Worm (Caenorhabditis elegans) whole organism, L3 larva: Measurements from ENCODE around the gene srh-300.

Experiments
- ama-1 ChIP-seq: fragments of 150-350 bp; optimal IDR thresholded peaks from 2 replicates; lab custom pipeline; 2018
- fkh-10 ChIP-seq: sonication (generic microtip); optimal IDR thresholded peaks from 2 replicates; lab custom pipeline; 2017; ENCODE audit warnings: missing biosample characterization, missing genetic modification reagents, missing genetic modification characterization
- fos-1 ChIP-seq: fragments of 150-350 bp; optimal IDR thresholded peaks from 2 replicates; lab custom pipeline; 2014; ENCODE audit warnings: missing biosample characterization, missing genetic modification characterization
- nfya-1 ChIP-seq: sonication (generic microtip); optimal IDR thresholded peaks from 2 replicates; lab custom pipeline; 2017; ENCODE audit warnings: missing genetic modification characterization, mild to moderate bottlenecking, missing compliant biosample characterization, antibody characterized with exemption, moderate library complexity; ENCODE audit not compliant: insufficient read depth
- nhr-77 ChIP-seq: fragments of 150-350 bp; optimal IDR thresholded peaks from 2 replicates; lab custom pipeline; 2014; ENCODE audit warnings: missing biosample characterization, missing genetic modification characterization
- pqm-1 ChIP-seq: fragments of 150-350 bp; optimal IDR thresholded peaks from 2 replicates; lab custom pipeline; 2017; ENCODE audit warnings: missing biosample characterization, missing genetic modification characterization, inconsistent platforms
- tbx-2 ChIP-seq: sonication (generic microtip); optimal IDR thresholded peaks from 2 replicates; lab custom pipeline; 2016; ENCODE audit warnings: mild to moderate bottlenecking, missing genetic modification characterization, missing compliant biosample characterization
- unc-39 ChIP-seq: sonication (generic microtip); optimal IDR thresholded peaks from 4 replicates; lab custom pipeline; 2017; ENCODE audit warnings: missing biosample characterization, missing genetic modification characterization
- unc-62 ChIP-seq: fragments of 150-350 bp; sonication (generic microtip); optimal IDR thresholded peaks from 4 replicates; lab custom pipeline; 2014; ENCODE audit warnings: missing biosample characterization, missing genetic modification reagents, missing genetic modification characterization
- ztf-11 ChIP-seq: fragments of 150-350 bp; optimal IDR thresholded peaks from 2 replicates; lab custom pipeline; 2014; ENCODE audit warnings: missing biosample characterization, missing genetic modification characterization

- TF ChIP-seq fkh-10 (GFP tag; lab: Kevin White, UChicago) = no peak
- TF ChIP-seq ama-1 (lab: Kevin White, UChicago) = no peak
- no peak for TF ChIP-seq nfya-1
- TF ChIP-seq unc-62 (GFP tag; lab: Kevin White, UChicago) = no peak
- no peak for TF ChIP-seq unc-39 (tag; lab: Kevin White, UChicago)
- no peak for TF ChIP-seq pqm-1 (tag; lab: Kevin White, UChicago)
- TF ChIP-seq tbx-2 (tag; lab: Kevin White, UChicago) = no peak
- no peak for TF ChIP-seq nhr-77
- no peak for TF ChIP-seq ztf-11 (tag; lab: Kevin White, UChicago)
- TF ChIP-seq fos-1 = no peak
These were observed 3.3 kb upstream of the srh-300 start, which contains the start of gene srh-298 for ce11 chrV:17818567-17818966.
